ENCODE assay signal across 4 fruit fly cellular contexts in the genomic region with DNA sequence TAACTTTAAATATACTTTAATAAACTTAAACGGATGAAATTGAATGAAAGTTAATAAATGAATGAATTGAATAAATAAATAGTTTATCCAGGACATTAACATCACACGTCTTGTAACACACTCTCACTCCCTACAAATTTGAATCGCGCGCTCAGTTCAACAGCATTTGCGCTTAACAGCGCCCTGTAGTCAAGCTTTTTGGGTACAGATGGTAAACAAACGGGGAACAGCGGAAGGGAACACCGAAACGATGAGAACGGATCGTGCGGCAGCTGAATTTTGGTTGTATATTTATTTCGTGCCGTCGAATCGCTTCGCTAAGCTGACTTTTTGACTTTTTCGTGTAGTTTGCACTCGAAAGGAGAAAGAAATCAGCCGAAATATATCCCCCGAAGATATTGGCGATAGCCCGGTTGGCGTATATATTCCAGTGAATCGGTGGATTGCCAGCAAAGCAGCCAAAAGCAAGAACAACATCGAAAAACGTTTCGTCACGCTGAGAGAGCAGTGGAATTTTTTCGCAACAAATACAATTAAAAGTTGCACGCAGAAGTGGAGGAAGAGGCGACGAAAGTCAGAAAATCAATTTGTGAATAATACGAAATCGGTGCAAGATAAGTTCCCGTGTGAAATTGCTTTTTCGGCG.
TF ChIP-seq lines count a peak whose summit lies in the region.

A gene (plus strand): TSS at position 247 of the 646 bp plus-strand sequence.
A gene (plus strand): TSS at position 247 of the 646 bp plus-strand sequence.

- TF ChIP-seq CTCF in whole organism, embryonic (GFP tag; optimal IDR thresholded peaks at IDR 0.05; lab: Kevin White, UChicago) = no peak

TF ChIP-seq in whole organism, adult, 20 proteins besides CTCF, POLR2A, EP300 and RAD21:
- no peak for TF ChIP-seq kay (GFP tag; lab: Kevin White, UChicago; ENCODE audit: borderline replicate concordance)
- TF ChIP-seq Mnt (GFP tag; optimal IDR thresholded peaks at IDR 0.05; lab: Kevin White, UChicago) = peak; percentile 3
- peak; percentile 5 for TF ChIP-seq CG33017 (tag; optimal IDR thresholded peaks at IDR 0.05; lab: Kevin White, UChicago)
- TF ChIP-seq bab1 (GFP tag; optimal IDR thresholded peaks at IDR 0.05; lab: Kevin White, UChicago) = peak; percentile 37
- TF ChIP-seq cnc (optimal IDR thresholded peaks at IDR 0.05; lab: Kevin White, UChicago) = peak; percentile 67 to 91

TF ChIP-seq in whole organism, embryonic, 481 proteins besides CTCF, POLR2A, EP300 and RAD21 (continues in another document):
- TF ChIP-seq scrt (GFP tag; optimal IDR thresholded peaks at IDR 0.05; lab: Kevin White, UChicago) (no peak), CG18599 (GFP tag; optimal IDR thresholded peaks at IDR 0.05; lab: Kevin White, UChicago) (no peak), Fer2 (tag; optimal IDR thresholded peaks at IDR 0.05; lab: Kevin White, UChicago) (no peak), CG16813 (GFP tag; IDR thresholded peaks at IDR 0.05; lab: Robert Waterston, UW; ENCODE audit: partially characterized antibody) (no peak), amos (GFP tag; IDR thresholded peaks at IDR 0.05; lab: Robert Waterston, UW; ENCODE audit: partially characterized antibody) (no peak; the same call in 1 of the 2 replicates), CG12769 (tag; optimal IDR thresholded peaks at IDR 0.05; lab: Kevin White, UChicago) (no peak), CG17359 (tag; optimal IDR thresholded peaks at IDR 0.05; lab: Kevin White, UChicago) (no peak), CG4282 (GFP tag; optimal IDR thresholded peaks at IDR 0.05; lab: Kevin White, UChicago) (no peak), MESR4 (GFP tag; optimal IDR thresholded peaks at IDR 0.05; lab: Kevin White, UChicago) (no peak), caup (GFP tag; optimal IDR thresholded peaks at IDR 0.05; lab: Kevin White, UChicago; ENCODE audit: severe bottlenecking) (no peak), Pdp1 (GFP tag; optimal IDR thresholded peaks at IDR 0.05; lab: Kevin White, UChicago) (no peak), Xbp1 (GFP tag; optimal IDR thresholded peaks at IDR 0.05; lab: Kevin White, UChicago) (no peak), luna (GFP tag; optimal IDR thresholded peaks at IDR 0.05; lab: Kevin White, UChicago) (no peak), stc (GFP tag; IDR thresholded peaks at IDR 0.05; lab: Robert Waterston, UW) (no peak), CG17186 (GFP tag; optimal IDR thresholded peaks at IDR 0.05; lab: Kevin White, UChicago) (peak; percentile 99), nau (GFP tag; optimal IDR thresholded peaks at IDR 0.05; lab: Kevin White, UChicago) (no peak), CG7357 (GFP tag; IDR thresholded peaks at IDR 0.05; lab: Robert Waterston, UW) (no peak), CG4820 (GFP tag; optimal IDR thresholded peaks at IDR 0.05; lab: Kevin White, UChicago) (no peak), Fer3 (tag; optimal IDR thresholded peaks at IDR 0.05; lab: Kevin White, UChicago) (no peak), gcm2 (GFP tag; optimal IDR thresholded peaks at IDR 0.05; lab: Kevin White, UChicago) (no peak), Med (GFP tag; lab: Kevin White, UChicago) (peak; percentile 50), Max (GFP tag; optimal IDR thresholded peaks at IDR 0.05; lab: Kevin White, UChicago) (no peak), bbx (GFP tag; IDR thresholded peaks at IDR 0.05; lab: Robert Waterston, UW; ENCODE audit: partially characterized antibody) (0 out of 2 replicates have a peak, but pooled peaks have one; percentile 9), CG12155 (GFP tag; optimal IDR thresholded peaks at IDR 0.05; lab: Kevin White, UChicago) (no peak), esg (GFP tag; conservative IDR thresholded peaks at IDR 0.05; lab: Robert Waterston, UW) (no peak), otp (GFP tag; IDR thresholded peaks at IDR 0.05; lab: Robert Waterston, UW) (no peak)

TF ChIP-seq in whole organism, prepupa, 60 proteins besides CTCF, POLR2A, EP300 and RAD21:
- TF ChIP-seq fkh (GFP tag; optimal IDR thresholded peaks at IDR 0.05; lab: Kevin White, UChicago) = peak; percentile 95
- TF ChIP-seq Eip78C (GFP tag; lab: Kevin White, UChicago) = peak; percentile 59
- TF ChIP-seq Gug (GFP tag; IDR thresholded peaks at IDR 0.05; lab: Robert Waterston, UW) = no peak

TF ChIP-seq in whole organism, wandering third instar larva, 38 proteins besides CTCF, POLR2A, EP300 and RAD21:
- TF ChIP-seq Dif (GFP tag; optimal IDR thresholded peaks at IDR 0.05; lab: Kevin White, UChicago; ENCODE audit: partially characterized antibody) (peak; percentile 20), h (GFP tag; optimal IDR thresholded peaks at IDR 0.05; lab: Kevin White, UChicago) (no peak)
TF ChIP-seq in whole organism, wandering third instar larva: peak in this region for 1.
